Worm (Caenorhabditis elegans): ENCODE measurements around the gene F42D1.4.
A peak's percentile ranks its signal among the peaks of the same experiment; 100 is the strongest.

Gene F42D1.4

ce11 chrX:14806936-14807335, at the start of gene F42D1.4:
Gene F42D1.4 (plus strand): TSS chrX:14807236.
- TF ChIP-seq ceh-13 (GFP tag; optimal IDR thresholded peaks at IDR 0.05) (no peak), tra-4 (tag; optimal IDR thresholded peaks at IDR 0.05) (no peak), pes-1 (GFP tag; IDR thresholded peaks at IDR 0.05) (no peak)

ce11 chrX:14757641-14758220, 49.3 kb upstream of the F42D1.4 start:
- TF ChIP-seq flt-1 (GFP tag; IDR thresholded peaks at IDR 0.05) (no peak), hmbx-1 (tag; optimal IDR thresholded peaks at IDR 0.05) (no peak), tbx-37 (GFP tag; conservative IDR thresholded peaks at IDR 0.05) (no peak), aly-1 (tag; optimal IDR thresholded peaks at IDR 0.05) (no peak), pes-1 (GFP tag; IDR thresholded peaks at IDR 0.05) (no peak), sea-1 (GFP tag; conservative IDR thresholded peaks at IDR 0.05) (no peak), ama-1 (optimal IDR thresholded peaks at IDR 0.05) (no peak), scrt-1 (GFP tag; IDR thresholded peaks at IDR 0.05) (no peak), ets-7 (tag; optimal IDR thresholded peaks at IDR 0.05) (no peak), hnd-1 (tag; optimal IDR thresholded peaks at IDR 0.05) (no peak)

ce11 chrX:14759549-14759948, 47.5 kb upstream of the F42D1.4 start:
- TF ChIP-seq ceh-36 (tag; optimal IDR thresholded peaks at IDR 0.05) (no peak), tra-4 (tag; optimal IDR thresholded peaks at IDR 0.05) (no peak), aly-1 (tag; optimal IDR thresholded peaks at IDR 0.05) (no peak), hnd-1 (tag; optimal IDR thresholded peaks at IDR 0.05) (no peak), ceh-13 (GFP tag; optimal IDR thresholded peaks at IDR 0.05) (no peak), flt-1 (GFP tag; IDR thresholded peaks at IDR 0.05) (no peak), hmg-4 (GFP tag; optimal IDR thresholded peaks at IDR 0.05) (no peak), tbx-37 (GFP tag; conservative IDR thresholded peaks at IDR 0.05) (no peak), hmbx-1 (tag; optimal IDR thresholded peaks at IDR 0.05) (no peak), ets-7 (tag; optimal IDR thresholded peaks at IDR 0.05) (no peak)

ce11 chrX:14760166-14760565, 46.9 kb upstream of the F42D1.4 start:
- TF ChIP-seq sea-1 (GFP tag; conservative IDR thresholded peaks at IDR 0.05) (no peak), hmg-4 (GFP tag; optimal IDR thresholded peaks at IDR 0.05) (no peak), hmbx-1 (tag; optimal IDR thresholded peaks at IDR 0.05) (no peak), pes-1 (GFP tag; IDR thresholded peaks at IDR 0.05) (no peak), tbx-11 (GFP tag; IDR thresholded peaks at IDR 0.05) (no peak), ceh-36 (tag; optimal IDR thresholded peaks at IDR 0.05) (no peak), hnd-1 (tag; optimal IDR thresholded peaks at IDR 0.05) (no peak), flt-1 (GFP tag; IDR thresholded peaks at IDR 0.05) (no peak), ets-7 (tag; optimal IDR thresholded peaks at IDR 0.05) (no peak), F13C5.2 (tag; optimal IDR thresholded peaks at IDR 0.05) (no peak), B0310.2 (tag; optimal IDR thresholded peaks at IDR 0.05) (no peak), ceh-13 (GFP tag; optimal IDR thresholded peaks at IDR 0.05) (no peak), scrt-1 (GFP tag; IDR thresholded peaks at IDR 0.05) (no peak), tbx-37 (GFP tag; conservative IDR thresholded peaks at IDR 0.05) (no peak), aly-1 (tag; optimal IDR thresholded peaks at IDR 0.05) (no peak), tra-4 (tag; optimal IDR thresholded peaks at IDR 0.05) (no peak), ama-1 (optimal IDR thresholded peaks at IDR 0.05) (no peak)

ce11 chrX:14761021-14761420, 46.0 kb upstream of the F42D1.4 start, which contains the start of gene C05G5.5:
Gene C05G5.5 (minus strand): TSS chrX:14761121.
- TF ChIP-seq hnd-1 (tag; optimal IDR thresholded peaks at IDR 0.05) (no peak), sea-1 (GFP tag; conservative IDR thresholded peaks at IDR 0.05) (no peak), flt-1 (GFP tag; IDR thresholded peaks at IDR 0.05) (no peak), ama-1 (optimal IDR thresholded peaks at IDR 0.05) (no peak), tbx-11 (GFP tag; IDR thresholded peaks at IDR 0.05) (no peak), tbx-37 (GFP tag; conservative IDR thresholded peaks at IDR 0.05) (no peak), aly-1 (tag; optimal IDR thresholded peaks at IDR 0.05) (no peak)

ce11 chrX:14767813-14768212, 39.2 kb upstream of the F42D1.4 start:
- no peak for TF ChIP-seq ets-7 (tag; optimal IDR thresholded peaks at IDR 0.05)
- TF ChIP-seq tbx-37 (GFP tag; conservative IDR thresholded peaks at IDR 0.05), result no peak
- peak; percentile 49; the same call in 1 of the 2 replicates for TF ChIP-seq scrt-1 (GFP tag; IDR thresholded peaks at IDR 0.05)
- TF ChIP-seq hnd-1 (tag; optimal IDR thresholded peaks at IDR 0.05), result no peak
- no peak for TF ChIP-seq aly-1 (tag; optimal IDR thresholded peaks at IDR 0.05)
- no peak for TF ChIP-seq tra-4 (tag; optimal IDR thresholded peaks at IDR 0.05)
- no peak for TF ChIP-seq ceh-13 (GFP tag; optimal IDR thresholded peaks at IDR 0.05)
- no peak for TF ChIP-seq hmbx-1 (tag; optimal IDR thresholded peaks at IDR 0.05)
- 0 out of 2 replicates have a peak, but pooled peaks have one; percentile 10 for TF ChIP-seq sea-1 (GFP tag; conservative IDR thresholded peaks at IDR 0.05)
- TF ChIP-seq hmg-4 (GFP tag; optimal IDR thresholded peaks at IDR 0.05), result no peak
- TF ChIP-seq flt-1 (GFP tag; IDR thresholded peaks at IDR 0.05), result no peak
- TF ChIP-seq F13C5.2 (tag; optimal IDR thresholded peaks at IDR 0.05), result no peak

ce11 chrX:14768989-14769388, 38.0 kb upstream of the F42D1.4 start:
- TF ChIP-seq ets-7 (tag; optimal IDR thresholded peaks at IDR 0.05) (no peak), aly-1 (tag; optimal IDR thresholded peaks at IDR 0.05) (no peak), sea-1 (GFP tag; conservative IDR thresholded peaks at IDR 0.05) (no peak), scrt-1 (GFP tag; IDR thresholded peaks at IDR 0.05) (no peak), ceh-36 (tag; optimal IDR thresholded peaks at IDR 0.05) (no peak), pes-1 (GFP tag; IDR thresholded peaks at IDR 0.05) (no peak), ama-1 (optimal IDR thresholded peaks at IDR 0.05) (no peak), tra-4 (tag; optimal IDR thresholded peaks at IDR 0.05) (no peak), F13C5.2 (tag; optimal IDR thresholded peaks at IDR 0.05) (no peak), flt-1 (GFP tag; IDR thresholded peaks at IDR 0.05) (no peak), ceh-13 (GFP tag; optimal IDR thresholded peaks at IDR 0.05) (no peak), B0310.2 (tag; optimal IDR thresholded peaks at IDR 0.05) (no peak), tbx-11 (GFP tag; IDR thresholded peaks at IDR 0.05) (no peak)

ce11 chrX:14770336-14770735, 36.7 kb upstream of the F42D1.4 start:
- TF ChIP-seq ceh-13 (GFP tag; optimal IDR thresholded peaks at IDR 0.05) (no peak), pes-1 (GFP tag; IDR thresholded peaks at IDR 0.05) (no peak), B0310.2 (tag; optimal IDR thresholded peaks at IDR 0.05) (no peak), aly-1 (tag; optimal IDR thresholded peaks at IDR 0.05) (no peak), ama-1 (optimal IDR thresholded peaks at IDR 0.05) (no peak), tbx-37 (GFP tag; conservative IDR thresholded peaks at IDR 0.05) (no peak), tbx-11 (GFP tag; IDR thresholded peaks at IDR 0.05) (no peak), sea-1 (GFP tag; conservative IDR thresholded peaks at IDR 0.05) (no peak), scrt-1 (GFP tag; IDR thresholded peaks at IDR 0.05) (no peak), hmbx-1 (tag; optimal IDR thresholded peaks at IDR 0.05) (no peak), F13C5.2 (tag; optimal IDR thresholded peaks at IDR 0.05) (no peak), tra-4 (tag; optimal IDR thresholded peaks at IDR 0.05) (no peak), hnd-1 (tag; optimal IDR thresholded peaks at IDR 0.05) (no peak)
